Worm (Caenorhabditis elegans): ENCODE results near the gene F43C11.8.

DNA sequence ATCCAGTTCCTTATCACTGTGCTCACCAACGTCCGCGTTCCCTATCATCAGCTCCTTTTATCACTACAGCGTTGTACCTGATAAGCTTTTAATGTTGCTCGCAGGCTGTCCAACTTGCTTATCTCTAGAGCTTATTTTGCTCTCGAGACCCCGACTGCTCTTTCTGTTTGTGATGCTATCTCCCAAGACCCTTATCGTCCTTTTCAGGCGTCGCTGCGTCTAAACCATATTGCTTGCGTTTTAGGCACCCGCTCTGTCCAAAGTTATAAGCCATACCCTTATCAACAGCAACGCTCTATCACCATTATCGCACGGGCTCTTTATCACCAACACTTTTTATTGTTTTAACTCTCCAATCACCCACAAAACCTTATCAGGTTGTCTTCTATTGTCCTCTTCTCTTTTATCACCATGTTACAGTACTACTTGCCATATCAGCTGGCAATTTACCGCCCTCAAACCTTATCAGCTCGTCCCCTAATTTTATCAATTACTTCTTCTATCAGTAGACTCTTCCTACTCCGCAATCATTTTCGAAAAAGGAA, 46.2 kb downstream of the F43C11.8 start:
- TF ChIP-seq mep-1 (tag; optimal IDR thresholded peaks at IDR 0.05) (no peak), sptf-1 (tag; optimal IDR thresholded peaks at IDR 0.05) (no peak), blmp-1 (tag; optimal IDR thresholded peaks at IDR 0.05) (no peak)

Data from whole organism, mixed stage, embryonic.